Worm (Caenorhabditis elegans): Measurements from ENCODE around the gene tbp-1.
A peak's percentile ranks its signal among the peaks of the same experiment; 100 is the strongest.

DNA sequence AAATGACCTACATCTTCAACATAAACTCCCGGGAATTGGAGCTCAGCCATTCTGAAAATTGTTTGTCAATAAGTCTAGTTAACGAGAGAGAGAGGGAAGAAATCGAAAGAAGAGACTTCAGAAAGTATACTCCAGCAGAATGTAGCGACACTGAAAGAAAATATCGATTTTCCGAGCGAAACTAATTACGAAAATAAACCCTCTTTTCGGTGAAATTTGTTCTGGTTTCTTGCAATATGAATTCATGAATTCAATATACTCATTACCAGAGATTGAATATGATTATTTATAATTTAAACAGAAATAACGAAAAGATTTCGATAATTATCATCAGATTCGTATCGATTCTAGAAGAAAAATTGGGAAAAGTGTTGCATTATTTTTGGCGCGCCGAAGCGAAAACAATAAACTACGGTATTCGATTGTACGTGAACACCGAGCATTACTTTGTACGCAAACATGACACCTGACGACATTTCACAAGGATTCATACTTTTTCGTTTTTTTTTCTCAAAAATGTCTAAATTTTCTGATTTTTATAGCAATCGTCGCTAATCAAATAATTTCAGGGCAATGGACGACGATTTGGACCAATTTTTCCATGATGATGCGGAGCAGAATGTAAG, 2.2 kb upstream of the tbp-1 start, which contains the start of the genes hmg-4 and T20B12.3:
- TF ChIP-seq lin-11 (tag; optimal IDR thresholded peaks at IDR 0.05) = no peak
- no peak for TF ChIP-seq unc-62 (GFP tag; optimal IDR thresholded peaks at IDR 0.05)
- no peak for TF ChIP-seq snpc-4 (tag; optimal IDR thresholded peaks at IDR 0.05)
- TF ChIP-seq elt-1 (tag; optimal IDR thresholded peaks at IDR 0.05) = no peak
- TF ChIP-seq peb-1 (tag; optimal IDR thresholded peaks at IDR 0.05) = no peak
- TF ChIP-seq blmp-1 (tag; optimal IDR thresholded peaks at IDR 0.05; ENCODE audit: insufficient read depth) = no peak
- peak; percentile 83 to 98 for TF ChIP-seq lsy-2 (tag; optimal IDR thresholded peaks at IDR 0.05)
- TF ChIP-seq nhr-25 (tag; optimal IDR thresholded peaks at IDR 0.05) = no peak
- no peak for TF ChIP-seq unc-39 (tag; optimal IDR thresholded peaks at IDR 0.05)
- no peak for TF ChIP-seq ceh-16 (tag; optimal IDR thresholded peaks at IDR 0.05)
- TF ChIP-seq nhr-12 (tag; optimal IDR thresholded peaks at IDR 0.05) = no peak
- TF ChIP-seq aly-2 (tag; optimal IDR thresholded peaks at IDR 0.05) = no peak
- no peak for TF ChIP-seq egl-27 (tag; optimal IDR thresholded peaks at IDR 0.05)
